Fruit fly (Drosophila melanogaster) whole organism, embryonic: ENCODE measurements around the gene Fbw5.
A peak's percentile ranks its signal among the peaks of the same experiment; 100 is the strongest.

Experiments
- Abd-B ChIP-seq: fragments of 200-800 bp; sonication (Bioruptor generic); optimal IDR thresholded peaks from 2 replicates; lab custom pipeline; 2018; ENCODE audit warnings: missing biosample characterization, mild to moderate bottlenecking, missing genetic modification characterization, moderate library complexity
- Atf6 ChIP-seq: fragments of 200-800 bp; sonication (Bioruptor generic); IDR thresholded peaks from 2 replicates; pipeline ENCODE4 v1.3.6; 2022; ENCODE audit warnings: missing biosample characterization, missing genetic modification characterization
- Bdp1 ChIP-seq: fragments of 200-800 bp; sonication (Bioruptor generic); optimal IDR thresholded peaks from 3 replicates; lab custom pipeline; 2016; ENCODE audit warnings: missing biosample characterization, missing genetic modification characterization
- CG11093 ChIP-seq: fragments of 200-800 bp; sonication (Bioruptor generic); IDR thresholded peaks from 3 replicates; pipeline ENCODE4 v1.3.6; 2022; ENCODE audit warnings: missing biosample characterization, missing genetic modification characterization
- CG11398 ChIP-seq: fragments of 200-800 bp; sonication (Bioruptor generic); optimal IDR thresholded peaks from 2 replicates; lab custom pipeline; 2016; ENCODE audit warnings: missing biosample characterization, missing genetic modification characterization
- CG12104 ChIP-seq: fragments of 200-800 bp; sonication (Bioruptor generic); optimal IDR thresholded peaks from 3 replicates; lab custom pipeline; 2016; ENCODE audit warnings: missing biosample characterization, missing genetic modification characterization
- CG12769 ChIP-seq: fragments of 200-800 bp; sonication (Bioruptor generic); optimal IDR thresholded peaks from 2 replicates; lab custom pipeline; 2019; ENCODE audit warnings: missing biosample characterization, mild to moderate bottlenecking, missing genetic modification characterization, moderate library complexity
- CG15269 ChIP-seq: fragments of 200-800 bp; sonication (Bioruptor generic); optimal IDR thresholded peaks from 2 replicates; lab custom pipeline; 2018; ENCODE audit warnings: missing biosample characterization, mild to moderate bottlenecking, missing genetic modification characterization, moderate library complexity
- CG15696 ChIP-seq: fragments of 200-800 bp; sonication (Bioruptor generic); optimal IDR thresholded peaks from 2 replicates; lab custom pipeline; 2019; ENCODE audit warnings: missing biosample characterization, mild to moderate bottlenecking, missing genetic modification characterization, moderate library complexity
- CG17568 ChIP-seq: fragments of 200-800 bp; sonication (Bioruptor generic); optimal IDR thresholded peaks from 2 replicates; lab custom pipeline; 2018; ENCODE audit warnings: missing biosample characterization, mild to moderate bottlenecking, missing genetic modification characterization, moderate library complexity
- CG1792 ChIP-seq: fragments of 200-800 bp; sonication (Bioruptor generic); optimal IDR thresholded peaks from 2 replicates; lab custom pipeline; 2016; ENCODE audit warnings: missing biosample characterization, missing genetic modification characterization
- CG31388 ChIP-seq: fragments of 200-800 bp; sonication (Bioruptor generic); optimal IDR thresholded peaks from 2 replicates; lab custom pipeline; 2016; ENCODE audit warnings: missing biosample characterization, missing genetic modification characterization
- CG3407 ChIP-seq: fragments of 200-800 bp; sonication (Bioruptor generic); optimal IDR thresholded peaks from 2 replicates; lab custom pipeline; 2018; ENCODE audit warnings: missing biosample characterization, mild to moderate bottlenecking, missing genetic modification characterization
- CG3726 ChIP-seq: fragments of 200-800 bp; sonication (Bioruptor generic); IDR thresholded peaks from 3 replicates; pipeline ENCODE4, ENCODE4 v1.3.6; 2022; ENCODE audit warnings: missing biosample characterization, missing genetic modification characterization
- CG4360 ChIP-seq: fragments of 200-800 bp; sonication (Bioruptor generic); IDR thresholded peaks from 2 replicates; pipeline ENCODE4 v1.3.6; 2022; ENCODE audit warnings: missing biosample characterization, missing genetic modification characterization
- CG4424 ChIP-seq: fragments of 200-800 bp; sonication (Bioruptor generic); optimal IDR thresholded peaks from 3 replicates; lab custom pipeline; 2016; ENCODE audit warnings: missing biosample characterization, missing genetic modification characterization
- CG6272 ChIP-seq: fragments of 200-800 bp; sonication (Bioruptor generic); IDR thresholded peaks from 2 replicates; pipeline ENCODE4 v1.3.6; 2022; ENCODE audit warnings: missing biosample characterization, missing genetic modification characterization
- CG7839 ChIP-seq: fragments of 200-800 bp; sonication (Bioruptor generic); optimal IDR thresholded peaks from 3 replicates; lab custom pipeline; 2018; ENCODE audit warnings: missing biosample characterization, mild to moderate bottlenecking, missing genetic modification characterization, moderate library complexity
- CG7963 ChIP-seq: fragments of 200-800 bp; sonication (Bioruptor generic); IDR thresholded peaks from 3 replicates; pipeline ENCODE4 v1.3.6; 2022; ENCODE audit warnings: missing biosample characterization, missing genetic modification characterization; ENCODE audit not compliant: partially characterized antibody
- CG8281 ChIP-seq: fragments of 200-800 bp; sonication (Bioruptor generic); optimal IDR thresholded peaks from 2 replicates; lab custom pipeline; 2018; ENCODE audit warnings: missing biosample characterization, mild to moderate bottlenecking, missing genetic modification characterization, moderate library complexity
- CG8765 ChIP-seq: fragments of 200-800 bp; sonication (Bioruptor generic); IDR thresholded peaks from 2 replicates; pipeline ENCODE4 v1.3.6; 2022; ENCODE audit warnings: missing biosample characterization, missing genetic modification characterization
- CG9876 ChIP-seq: fragments of 200-800 bp; sonication (Bioruptor generic); optimal IDR thresholded peaks from 2 replicates; lab custom pipeline; 2016; ENCODE audit warnings: missing biosample characterization, missing genetic modification characterization
- CG9932 ChIP-seq: fragments of 200-800 bp; sonication (Bioruptor generic); IDR thresholded peaks from 2 replicates; pipeline ENCODE4 v1.3.6; 2022; ENCODE audit warnings: missing biosample characterization, missing genetic modification characterization
- CTCF ChIP-seq: fragments of 200-800 bp; sonication (Bioruptor generic); optimal IDR thresholded peaks from 2 replicates; lab custom pipeline; 2017; ENCODE audit warnings: missing biosample characterization, mild to moderate bottlenecking, missing genetic modification characterization, moderate library complexity
- Deaf1 ChIP-seq: fragments of 200-800 bp; optimal IDR thresholded peaks from 3 replicates; lab custom pipeline; 2019; ENCODE audit warnings: missing biosample characterization, mild to moderate bottlenecking, missing genetic modification characterization, moderate library complexity
- Dek ChIP-seq: fragments of 200-800 bp; sonication (Bioruptor generic); optimal IDR thresholded peaks from 3 replicates; lab custom pipeline; 2019; ENCODE audit warnings: missing biosample characterization, mild to moderate bottlenecking, missing genetic modification characterization, moderate library complexity
- Doc2 ChIP-seq: fragments of 200-800 bp; sonication (Bioruptor generic); IDR thresholded peaks from 2 replicates; pipeline ENCODE4 v1.3.6; 2022; ENCODE audit warnings: missing biosample characterization, missing genetic modification characterization
- HHEX ChIP-seq: fragments of 200-800 bp; sonication (Bioruptor generic); optimal IDR thresholded peaks from 3 replicates; lab custom pipeline; 2017; ENCODE audit warnings: missing biosample characterization, mild to moderate bottlenecking, missing genetic modification characterization, missing genetic modification reagents
- MESR4 ChIP-seq: fragments of 200-800 bp; sonication (Bioruptor generic); optimal IDR thresholded peaks from 2 replicates; lab custom pipeline; 2018; ENCODE audit warnings: missing biosample characterization, mild to moderate bottlenecking, missing genetic modification characterization, moderate library complexity
- Sox100B ChIP-seq: fragments of 200-800 bp; sonication (Bioruptor generic); optimal IDR thresholded peaks from 3 replicates; lab custom pipeline; 2018; ENCODE audit warnings: missing biosample characterization, mild to moderate bottlenecking, missing genetic modification characterization
- Sry-β ChIP-seq: fragments of 200-800 bp; sonication (Bioruptor generic); optimal IDR thresholded peaks from 2 replicates; lab custom pipeline; 2018; ENCODE audit warnings: missing biosample characterization, mild to moderate bottlenecking, missing genetic modification characterization, moderate library complexity
- Usf ChIP-seq: fragments of 200-800 bp; sonication (Bioruptor generic); optimal IDR thresholded peaks from 2 replicates; lab custom pipeline; 2017; ENCODE audit warnings: missing genotype, missing biosample characterization, missing genetic modification characterization
- Vsx1 ChIP-seq: fragments of 200-800 bp; sonication (Bioruptor generic); optimal IDR thresholded peaks from 2 replicates; lab custom pipeline; 2017; ENCODE audit warnings: missing biosample characterization, mild to moderate bottlenecking, missing genetic modification characterization, missing genetic modification reagents
- ara ChIP-seq: fragments of 200-800 bp; sonication (Bioruptor generic); IDR thresholded peaks from 2 replicates; pipeline ENCODE4 v1.3.6; 2022; ENCODE audit warnings: missing biosample characterization, missing genetic modification characterization
- fru ChIP-seq: fragments of >200 bp; optimal IDR thresholded peaks from 2 replicates; lab custom pipeline; 2017
- gsb-n ChIP-seq: fragments of 200-800 bp; sonication (Bioruptor generic); optimal IDR thresholded peaks from 3 replicates; lab custom pipeline; 2018; ENCODE audit warnings: missing biosample characterization, mild to moderate bottlenecking, missing genetic modification characterization
- her ChIP-seq: fragments of 200-800 bp; sonication (Bioruptor generic); optimal IDR thresholded peaks from 2 replicates; lab custom pipeline; 2016; ENCODE audit warnings: missing biosample characterization, missing genetic modification characterization
- hkb ChIP-seq, 2 experiments: fragments of 200-800 bp in 1 of 2; fragments of >200 bp in 1 of 2; sonication (Bioruptor generic) in 1 of 2; IDR thresholded peaks in 1 of 2; optimal IDR thresholded peaks in 1 of 2; 2 replicates each; pipeline versions ENCODE4 v1.3.6 to Lab custom; 2017 to 2022; ENCODE audit warnings: missing biosample characterization in 1 of 2, missing genetic modification characterization in 1 of 2
- inv ChIP-seq: fragments of 200-800 bp; sonication (Bioruptor generic); IDR thresholded peaks from 2 replicates; pipeline ENCODE4 v1.3.6; 2022; ENCODE audit warnings: missing biosample characterization, missing genetic modification characterization; ENCODE audit not compliant: partially characterized antibody
- jing ChIP-seq: fragments of 200-800 bp; sonication (Bioruptor generic); optimal IDR thresholded peaks from 2 replicates; lab custom pipeline; 2018; ENCODE audit warnings: missing biosample characterization, mild to moderate bottlenecking, missing genetic modification characterization
- ken ChIP-seq: fragments of 200-800 bp; sonication (Bioruptor generic); IDR thresholded peaks from 3 replicates; pipeline ENCODE4 v1.3.6; 2022; ENCODE audit warnings: missing biosample characterization, missing genetic modification characterization
- lov ChIP-seq, 2 experiments: fragments of 200-800 bp in 1 of 2; fragments of >200 bp in 1 of 2; sonication (Bioruptor generic) in 1 of 2; IDR thresholded peaks in 1 of 2; optimal IDR thresholded peaks in 1 of 2; 2 replicates in 1 of 2; 3 replicates in 1 of 2; pipeline versions ENCODE4 v1.3.6 to Lab custom; 2017 to 2022; ENCODE audit warnings: missing biosample characterization in 1 of 2, missing genetic modification characterization in 1 of 2
- rib ChIP-seq: fragments of 200-800 bp; sonication (Bioruptor generic); IDR thresholded peaks from 2 replicates; pipeline ENCODE4 v1.3.6; 2022; ENCODE audit warnings: missing biosample characterization, missing genetic modification characterization
- shn ChIP-seq: fragments of 200-800 bp; sonication (Bioruptor generic); optimal IDR thresholded peaks from 3 replicates; lab custom pipeline; 2016; ENCODE audit warnings: missing biosample characterization, missing genetic modification characterization
- sim ChIP-seq: fragments of 200-800 bp; sonication (Bioruptor generic); IDR thresholded peaks from 2 replicates; pipeline ENCODE4 v1.3.6; 2022; ENCODE audit warnings: missing biosample characterization, missing genetic modification characterization
- ssp ChIP-seq: fragments of 200-800 bp; sonication (Bioruptor generic); IDR thresholded peaks from 2 replicates; pipeline ENCODE4 v1.3.6; 2022; ENCODE audit warnings: missing biosample characterization, missing genetic modification characterization
- stc ChIP-seq: fragments of 200-800 bp; sonication (Bioruptor generic); IDR thresholded peaks from 2 replicates; pipeline ENCODE4 v1.3.6; 2022; ENCODE audit warnings: missing biosample characterization, missing genetic modification characterization
- tio ChIP-seq: fragments of 200-800 bp; sonication (Bioruptor generic); optimal IDR thresholded peaks from 2 replicates; lab custom pipeline; 2017; ENCODE audit warnings: missing biosample characterization, missing genetic modification characterization, inconsistent platforms
- tup ChIP-seq: fragments of 200-800 bp; sonication (Bioruptor generic); optimal IDR thresholded peaks from 2 replicates; lab custom pipeline; 2016; ENCODE audit warnings: missing biosample characterization, mild to moderate bottlenecking, missing genetic modification characterization, moderate library complexity
- wor ChIP-seq: fragments of 200-800 bp; sonication (Bioruptor generic); IDR thresholded peaks from 2 replicates; pipeline ENCODE4 v1.3.6; 2022; ENCODE audit warnings: missing biosample characterization, missing genetic modification characterization
- yki ChIP-seq: fragments of >200 bp; optimal IDR thresholded peaks from 3 replicates; lab custom pipeline; 2018

Gene Fbw5

DNA sequence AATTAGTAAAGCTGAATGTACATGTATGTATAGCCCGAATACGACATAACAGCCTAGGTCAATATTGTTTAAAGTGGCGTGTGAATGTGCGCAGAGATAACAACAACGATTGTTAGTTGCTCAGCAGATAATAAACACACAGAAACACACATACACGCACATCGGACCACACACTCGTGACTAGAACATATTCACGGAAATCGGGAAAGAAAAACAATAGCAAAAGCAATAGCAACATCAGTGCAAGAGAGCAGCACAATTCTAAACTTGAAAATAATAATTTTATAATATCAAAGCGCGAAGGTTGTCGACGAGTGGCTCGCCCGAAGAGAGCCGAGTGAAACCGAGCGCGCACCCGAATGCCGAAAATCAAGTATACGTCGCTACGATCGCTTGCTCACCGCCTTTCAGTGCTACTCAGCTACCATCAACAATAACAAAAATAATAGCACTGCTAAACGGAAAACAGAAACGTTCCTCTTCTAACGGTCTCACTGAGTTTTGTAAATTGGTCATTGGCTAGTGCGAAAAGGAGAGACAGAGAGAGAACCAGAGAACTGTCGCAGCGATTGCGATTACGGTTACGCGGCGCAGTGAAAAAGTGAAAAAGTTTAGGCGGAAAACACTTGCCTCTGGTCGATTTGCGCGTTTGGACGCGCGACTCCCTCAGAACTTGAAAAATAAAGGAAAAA, 17.3 kb upstream of the Fbw5 start (continued):
- TF ChIP-seq stc (GFP tag; lab: Robert Waterston, UW) (no peak), CG11398 (GFP tag; lab: Kevin White, UChicago) (no peak), sim (GFP tag; lab: Robert Waterston, UW) (no peak), Bdp1 (GFP tag; lab: Kevin White, UChicago) (peak; percentile 8), tup (GFP tag; lab: Kevin White, UChicago) (no peak), CG9932 (GFP tag; lab: Robert Waterston, UW) (0 out of 2 replicates have a peak, but pooled peaks have one; percentile 7), CG4360 (GFP tag; lab: Robert Waterston, UW) (no peak), CG8281 (tag; lab: Kevin White, UChicago) (no peak), CTCF (no peak), Sry-β (GFP tag; lab: Kevin White, UChicago) (no peak), hkb (optimal IDR thresholded peaks at IDR 0.05; lab: Kevin White, UChicago) (no peak), hkb (GFP tag; IDR thresholded peaks at IDR 0.05; lab: Robert Waterston, UW) (0 out of 2 replicates have a peak, but pooled peaks have one; percentile 16), CG12769 (tag; lab: Kevin White, UChicago) (peak; percentile 70), jing (GFP tag; lab: Kevin White, UChicago) (no peak), ken (no peak), CG11093 (no peak), her (GFP tag; lab: Kevin White, UChicago) (no peak), CG12104 (GFP tag; lab: Kevin White, UChicago) (no peak), CG8765 (GFP tag; lab: Robert Waterston, UW) (no peak), wor (no peak), fru (lab: Kevin White, UChicago) (no peak), CG17568 (GFP tag; lab: Kevin White, UChicago) (peak; percentile 54), Deaf1 (tag; lab: Kevin White, UChicago) (peak; percentile 99), CG3407 (GFP tag; lab: Kevin White, UChicago) (no peak), Usf (GFP tag; lab: Kevin White, UChicago) (no peak), Doc2 (GFP tag; lab: Robert Waterston, UW) (no peak), MESR4 (GFP tag; lab: Kevin White, UChicago) (no peak), tio (GFP tag; lab: Kevin White, UChicago) (no peak), CG31388 (no peak), CG9876 (GFP tag; lab: Kevin White, UChicago) (no peak), CG7839 (tag; lab: Kevin White, UChicago) (no peak), inv (no peak), CG7963 (GFP tag; lab: Robert Waterston, UW) (no peak), CG3726 (GFP tag; lab: Robert Waterston, UW) (no peak), rib (GFP tag; lab: Robert Waterston, UW) (no peak), CG15269 (tag; lab: Kevin White, UChicago) (no peak), Sox100B (GFP tag; lab: Kevin White, UChicago) (peak; percentile 35), gsb-n (peak; percentile 1), Abd-B (GFP tag; lab: Kevin White, UChicago) (no peak), CG1792 (GFP tag; lab: Kevin White, UChicago) (no peak), CG6272 (no peak), CG15696 (tag; lab: Kevin White, UChicago) (no peak), Dek (tag; lab: Kevin White, UChicago) (no peak), ssp (GFP tag; lab: Robert Waterston, UW) (no peak), lov (optimal IDR thresholded peaks at IDR 0.05; lab: Kevin White, UChicago) (no peak), lov (GFP tag; IDR thresholded peaks at IDR 0.05; lab: Robert Waterston, UW) (no peak), Atf6 (no peak), shn (GFP tag; lab: Kevin White, UChicago) (no peak), Vsx1 (no peak), ara (GFP tag; lab: Robert Waterston, UW) (no peak), HHEX (GFP tag; lab: Kevin White, UChicago) (peak; percentile 45), CG4424 (GFP tag; lab: Kevin White, UChicago) (no peak), yki (no peak)
